Worm (Caenorhabditis elegans) whole organism, L2 larva: Measurements from ENCODE around the gene F40F8.4.

Source experiments
- ceh-82 ChIP-seq: fragments of 150-350 bp; optimal IDR thresholded peaks from 2 replicates; lab custom pipeline; 2014; ENCODE audit warnings: missing biosample characterization, missing genetic modification characterization
- dmd-4 ChIP-seq: sonication (generic microtip); optimal IDR thresholded peaks from 2 replicates; lab custom pipeline; 2017; ENCODE audit warnings: missing biosample characterization, missing genetic modification characterization
- elt-1 ChIP-seq: fragments of 150-350 bp; optimal IDR thresholded peaks from 2 replicates; lab custom pipeline; 2014; ENCODE audit warnings: missing biosample characterization, missing genetic modification characterization
- elt-3 ChIP-seq: sonication (generic microtip); optimal IDR thresholded peaks from 2 replicates; lab custom pipeline; 2017; ENCODE audit warnings: missing biosample characterization, missing genetic modification characterization
- fos-1 ChIP-seq: fragments of 150-350 bp; optimal IDR thresholded peaks from 2 replicates; lab custom pipeline; 2014; ENCODE audit warnings: missing biosample characterization, missing genetic modification characterization
- nhr-12 ChIP-seq: fragments of 150-350 bp; optimal IDR thresholded peaks from 2 replicates; lab custom pipeline; 2014; ENCODE audit warnings: missing biosample characterization, missing genetic modification characterization
- unc-39 ChIP-seq: fragments of 150-350 bp; optimal IDR thresholded peaks from 2 replicates; lab custom pipeline; 2014; ENCODE audit warnings: missing biosample characterization, missing genetic modification characterization
- unc-62 ChIP-seq: fragments of 150-350 bp; optimal IDR thresholded peaks from 2 replicates; lab custom pipeline; 2014; ENCODE audit warnings: missing biosample characterization, missing genetic modification reagents, missing genetic modification characterization
- ztf-4 ChIP-seq: fragments of 150-350 bp; optimal IDR thresholded peaks from 2 replicates; lab custom pipeline; 2014; ENCODE audit warnings: missing biosample characterization, missing genetic modification characterization

ce11 chrII:11181250-11181704 lies 41.2 kb upstream of the F40F8.4 start, which contains the start of gene bigr-1:
- TF ChIP-seq fos-1 (peak; percentile 44), unc-62 (GFP tag; lab: Kevin White, UChicago) (no peak), dmd-4 (no peak), elt-1 (tag; lab: Kevin White, UChicago) (no peak), unc-39 (tag; lab: Kevin White, UChicago) (no peak), nhr-12 (tag; lab: Kevin White, UChicago) (no peak), ztf-4 (no peak), elt-3 (tag; lab: Kevin White, UChicago) (no peak), ceh-82 (tag; lab: Kevin White, UChicago) (no peak)
